Worm (Caenorhabditis elegans): Measurements from ENCODE around the gene him-8.

- TF ChIP-seq fkh-10 (GFP tag; optimal IDR thresholded peaks at IDR 0.05) (no peak), unc-3 (GFP tag; conservative IDR thresholded peaks at IDR 0.05) (no peak), unc-3 (tag; optimal IDR thresholded peaks at IDR 0.05) (no peak), T23F11.4 (GFP tag; optimal IDR thresholded peaks at IDR 0.05) (no peak), ceh-18 (tag; optimal IDR thresholded peaks at IDR 0.05) (no peak), pha-4 (tag; optimal IDR thresholded peaks at IDR 0.05) (no peak), ceh-9 (tag; optimal IDR thresholded peaks at IDR 0.05) (no peak), ahr-1 (tag; optimal IDR thresholded peaks at IDR 0.05) (no peak), hlh-8 (tag; optimal IDR thresholded peaks at IDR 0.05) (no peak), ceh-45 (GFP tag; IDR thresholded peaks at IDR 0.05) (no peak), ceh-34 (tag; optimal IDR thresholded peaks at IDR 0.05) (no peak), fax-1 (tag; optimal IDR thresholded peaks at IDR 0.05) (no peak), dmd-4 (tag; optimal IDR thresholded peaks at IDR 0.05; ENCODE audit: borderline replicate concordance) (no peak)
These were observed 48.4 kb upstream of the him-8 start for ce11 chrIV:10513266-10513665.
